Worm (Caenorhabditis elegans) whole organism, mixed stage, embryonic: ENCODE results near the gene clec-222.

Source experiments
- blmp-1 ChIP-seq: fragments of 150-350 bp; optimal IDR thresholded peaks from 2 replicates; lab custom pipeline; 2014; ENCODE audit warnings: missing biosample characterization, missing genetic modification characterization
- drap-1 ChIP-seq: fragments of 200-800 bp; sonication (Bioruptor generic); optimal IDR thresholded peaks from 3 replicates; lab custom pipeline; 2018; ENCODE audit warnings: mild to moderate bottlenecking, missing genetic modification characterization, missing compliant biosample characterization
- nhr-12 ChIP-seq: fragments of 150-350 bp; optimal IDR thresholded peaks from 2 replicates; lab custom pipeline; 2014; ENCODE audit warnings: missing biosample characterization, missing genetic modification characterization
- nhr-76 ChIP-seq: sonication (generic microtip); optimal IDR thresholded peaks from 2 replicates; lab custom pipeline; 2017; ENCODE audit warnings: missing biosample characterization, missing genetic modification characterization
- pha-4 ChIP-seq: fragments of 150-350 bp; optimal IDR thresholded peaks from 2 replicates; lab custom pipeline; 2018; ENCODE audit warnings: missing biosample characterization, missing genetic modification reagents, missing genetic modification characterization
- unc-39 ChIP-seq: fragments of 150-350 bp; optimal IDR thresholded peaks from 2 replicates; lab custom pipeline; 2014; ENCODE audit warnings: missing biosample characterization, missing genetic modification characterization
- unc-62 ChIP-seq: fragments of 150-350 bp; optimal IDR thresholded peaks from 2 replicates; lab custom pipeline; 2014; ENCODE audit warnings: missing biosample characterization, missing genetic modification reagents, missing genetic modification characterization
- ztf-11 ChIP-seq: fragments of 150-350 bp; optimal IDR thresholded peaks from 2 replicates; lab custom pipeline; 2014; ENCODE audit warnings: missing biosample characterization, missing genetic modification characterization

ce11 chrV:11299406-11299805 is 28.3 kb downstream of the clec-222 start:
- TF ChIP-seq drap-1 (GFP tag; lab: Kevin White, UChicago) (no peak), nhr-76 (no peak), unc-39 (tag; lab: Kevin White, UChicago) (no peak), nhr-12 (no peak), blmp-1 (tag; lab: Kevin White, UChicago) (no peak), ztf-11 (tag; lab: Kevin White, UChicago) (no peak), pha-4 (tag; lab: Kevin White, UChicago) (no peak), unc-62 (GFP tag; lab: Kevin White, UChicago) (no peak)
